Fruit fly (Drosophila melanogaster): Measurements from ENCODE around the gene CG3847.

Gene CG3847

dm6 chrX:6341678-6342077 lies 5.2 kb upstream of the CG3847 start (continued):
- TF ChIP-seq HLH3B (GFP tag; IDR thresholded peaks at IDR 0.05) (no peak), CG31224 (GFP tag; IDR thresholded peaks at IDR 0.05) (no peak), Dad (GFP tag; optimal IDR thresholded peaks at IDR 0.05) (no peak), fd3F (GFP tag; optimal IDR thresholded peaks at IDR 0.05) (no peak), Fer1 (GFP tag; optimal IDR thresholded peaks at IDR 0.05) (no peak), CG11456 (GFP tag; IDR thresholded peaks at IDR 0.05) (no peak), btn (GFP tag; optimal IDR thresholded peaks at IDR 0.05) (no peak), MBD-R2 (GFP tag; IDR thresholded peaks at IDR 0.05) (no peak), B-H2 (GFP tag; optimal IDR thresholded peaks at IDR 0.05) (no peak), CG10543 (GFP tag; optimal IDR thresholded peaks at IDR 0.05) (no peak), CG34422 (GFP tag; IDR thresholded peaks at IDR 0.05) (no peak), oc (tag; optimal IDR thresholded peaks at IDR 0.05) (peak; percentile 5), Neu2 (GFP tag; optimal IDR thresholded peaks at IDR 0.05; ENCODE audit: borderline replicate concordance) (no peak), Trl (optimal IDR thresholded peaks at IDR 0.05) (peak in 1 of 2 experiments; percentile 25), Trl (GFP tag; optimal IDR thresholded peaks at IDR 0.05) (no peak), Deaf1 (tag; optimal IDR thresholded peaks at IDR 0.05) (no peak), ttk (GFP tag; IDR thresholded peaks at IDR 0.05) (no peak), hkb (optimal IDR thresholded peaks at IDR 0.05) (no peak), hkb (GFP tag; IDR thresholded peaks at IDR 0.05) (no peak), Bdp1 (GFP tag; optimal IDR thresholded peaks at IDR 0.05) (no peak), Poxn (GFP tag; IDR thresholded peaks at IDR 0.05) (no peak), CG10462 (GFP tag; optimal IDR thresholded peaks at IDR 0.05) (no peak), Atf-2 (GFP tag; optimal IDR thresholded peaks at IDR 0.05) (no peak), CG30431 (GFP tag; optimal IDR thresholded peaks at IDR 0.05) (no peak), Ssrp (tag; optimal IDR thresholded peaks at IDR 0.05) (no peak), CG10209 (GFP tag; optimal IDR thresholded peaks at IDR 0.05) (no peak), CG1647 (GFP tag; optimal IDR thresholded peaks at IDR 0.05) (no peak), CG11695 (GFP tag; IDR thresholded peaks at IDR 0.05) (no peak), zen (tag; optimal IDR thresholded peaks at IDR 0.05) (no peak), tin (GFP tag; optimal IDR thresholded peaks at IDR 0.05) (no peak)

dm6 chrX:6343323-6343722 lies 3.6 kb upstream of the CG3847 start:
- TF ChIP-seq D19B (GFP tag; optimal IDR thresholded peaks at IDR 0.05) = peak; percentile 39
- peak; percentile 60 for TF ChIP-seq lbe (GFP tag; optimal IDR thresholded peaks at IDR 0.05)
- TF ChIP-seq h (optimal IDR thresholded peaks at IDR 0.05) = no peak
- no peak for TF ChIP-seq Sox102F (GFP tag; optimal IDR thresholded peaks at IDR 0.05)
- TF ChIP-seq Dip3 (GFP tag; optimal IDR thresholded peaks at IDR 0.05) = no peak
- TF ChIP-seq Ets65A (GFP tag) = peak; percentile 15
- no peak for TF ChIP-seq CG7372 (GFP tag; IDR thresholded peaks at IDR 0.05)
- no peak for TF ChIP-seq tin (GFP tag; optimal IDR thresholded peaks at IDR 0.05)
- TF ChIP-seq hth (optimal IDR thresholded peaks at IDR 0.05) = no peak
- TF ChIP-seq Poxn (GFP tag; IDR thresholded peaks at IDR 0.05) = no peak
- no peak for TF ChIP-seq HmgD (GFP tag; optimal IDR thresholded peaks at IDR 0.05)
- no peak for TF ChIP-seq CG3726 (GFP tag; IDR thresholded peaks at IDR 0.05)
- TF ChIP-seq shn (GFP tag; optimal IDR thresholded peaks at IDR 0.05) = no peak
- TF ChIP-seq row (GFP tag; IDR thresholded peaks at IDR 0.05) = 0 out of 3 replicates have a peak, but pooled peaks have one; percentile 16
- TF ChIP-seq p53 (GFP tag; optimal IDR thresholded peaks at IDR 0.05) = no peak
- TF ChIP-seq wor (GFP tag; IDR thresholded peaks at IDR 0.05) = no peak
- TF ChIP-seq Sry-β (GFP tag; optimal IDR thresholded peaks at IDR 0.05) = no peak
- TF ChIP-seq E2f1 (GFP tag; IDR thresholded peaks at IDR 0.05) = no peak
- peak; percentile 18 for TF ChIP-seq corto (GFP tag; optimal IDR thresholded peaks at IDR 0.05)
- no peak for TF ChIP-seq CG31224 (GFP tag; IDR thresholded peaks at IDR 0.05)
